Fruit fly (Drosophila melanogaster) whole organism, prepupa: ENCODE measurements around the gene ND-20L.

ENCODE experiments used
- Blimp-1 ChIP-seq: fragments of 200-800 bp; sonication (Bioruptor generic); optimal IDR thresholded peaks from 3 replicates; lab custom pipeline; 2017; ENCODE audit warnings: missing biosample characterization, missing genetic modification characterization, mild to moderate bottlenecking, moderate library complexity, missing genetic modification reagents
- CG6163 ChIP-seq: fragments of 200-800 bp; sonication (Bioruptor generic); IDR thresholded peaks from 3 replicates; pipeline ENCODE4 v1.3.6; 2022; ENCODE audit warnings: missing biosample characterization, missing genetic modification characterization
- CG8119 ChIP-seq: fragments of 200-800 bp; sonication (Bioruptor generic); IDR thresholded peaks from 3 replicates; pipeline ENCODE4 v1.3.6; 2022; ENCODE audit warnings: missing biosample characterization, missing genetic modification characterization
- Eip75B ChIP-seq: fragments of 200-800 bp; sonication (Bioruptor generic); optimal IDR thresholded peaks from 3 replicates; lab custom pipeline; 2016; ENCODE audit warnings: missing biosample characterization, missing genetic modification characterization
- OdsH ChIP-seq: fragments of 200-800 bp; sonication (Bioruptor generic); optimal IDR thresholded peaks from 3 replicates; lab custom pipeline; 2016; ENCODE audit warnings: missing biosample characterization, missing genetic modification characterization
- achi ChIP-seq: fragments of 200-800 bp; sonication (Bioruptor generic); optimal IDR thresholded peaks from 3 replicates; lab custom pipeline; 2016; ENCODE audit warnings: missing biosample characterization, missing genetic modification characterization
- dac ChIP-seq: fragments of 200-800 bp; sonication (Bioruptor generic); optimal IDR thresholded peaks from 2 replicates; lab custom pipeline; 2017; ENCODE audit warnings: missing biosample characterization, mild to moderate bottlenecking, missing genetic modification characterization
- net ChIP-seq: fragments of 200-800 bp; sonication (Bioruptor generic); optimal IDR thresholded peaks from 3 replicates; lab custom pipeline; 2016; ENCODE audit warnings: missing biosample characterization, missing genetic modification characterization

DNA sequence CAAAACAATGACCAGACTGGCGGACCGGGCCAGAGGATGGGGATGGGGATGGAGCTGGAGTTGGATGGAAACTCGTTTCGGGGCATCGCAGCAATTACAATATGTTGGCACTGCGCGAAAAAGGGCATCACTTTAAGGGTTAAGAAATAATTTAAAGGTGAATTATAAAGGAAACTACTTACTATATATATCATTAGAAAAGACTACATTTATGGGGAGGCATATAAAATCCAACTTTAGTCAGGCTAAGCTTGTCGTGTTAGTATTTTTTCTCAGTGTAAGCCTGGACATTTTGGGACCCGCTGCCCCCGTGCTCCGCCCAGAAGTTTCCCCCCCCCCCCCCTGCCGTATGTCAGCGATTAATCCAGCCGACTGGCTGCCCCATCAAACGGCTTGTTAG lies 8.9 kb upstream of the ND-20L start:
- TF ChIP-seq dac (GFP tag; lab: Kevin White, UChicago) (no peak), net (GFP tag; lab: Kevin White, UChicago) (no peak), achi (GFP tag; lab: Kevin White, UChicago) (peak; percentile 16), Blimp-1 (GFP tag; lab: Kevin White, UChicago) (no peak), CG6163 (GFP tag; lab: Robert Waterston, UW) (peak; percentile 77), Eip75B (GFP tag; lab: Kevin White, UChicago) (peak; percentile 27), CG8119 (GFP tag; lab: Robert Waterston, UW) (no peak), OdsH (GFP tag; lab: Kevin White, UChicago) (no peak)
